Fruit fly (Drosophila melanogaster) whole organism, prepupa: ENCODE results near the gene CG32161.

Source experiments
- Blimp-1 ChIP-seq: fragments of 200-800 bp; sonication (Bioruptor generic); optimal IDR thresholded peaks from 3 replicates; lab custom pipeline; 2017; ENCODE audit warnings: missing biosample characterization, missing genetic modification characterization, mild to moderate bottlenecking, moderate library complexity, missing genetic modification reagents
- CG10631 ChIP-seq: fragments of 200-800 bp; sonication (Bioruptor generic); optimal IDR thresholded peaks from 2 replicates; lab custom pipeline; 2016; ENCODE audit warnings: missing biosample characterization, missing genetic modification characterization
- CG10669 ChIP-seq: fragments of 200-800 bp; sonication (Bioruptor generic); optimal IDR thresholded peaks from 3 replicates; lab custom pipeline; 2018; ENCODE audit warnings: missing biosample characterization, mild to moderate bottlenecking, missing genetic modification characterization, moderate library complexity
- CG11294 ChIP-seq: fragments of 200-800 bp; sonication (Bioruptor generic); IDR thresholded peaks from 2 replicates; pipeline ENCODE4 v1.3.6; 2022; ENCODE audit warnings: missing biosample characterization, missing genetic modification characterization
- CG11762 ChIP-seq: fragments of 200-800 bp; sonication (Bioruptor generic); optimal IDR thresholded peaks from 3 replicates; lab custom pipeline; 2016; ENCODE audit warnings: missing biosample characterization, missing genetic modification characterization; ENCODE audit not compliant: insufficient read depth
- CG11902 ChIP-seq: fragments of 200-800 bp; sonication (Bioruptor generic); optimal IDR thresholded peaks from 3 replicates; lab custom pipeline; 2016; ENCODE audit warnings: missing biosample characterization, missing genetic modification characterization
- CG16779 ChIP-seq: fragments of 200-800 bp; sonication (Bioruptor generic); optimal IDR thresholded peaks from 3 replicates; lab custom pipeline; 2017; ENCODE audit warnings: missing biosample characterization, mild to moderate bottlenecking, missing genetic modification characterization
- CG3032 ChIP-seq: fragments of 200-800 bp; optimal IDR thresholded peaks from 2 replicates; lab custom pipeline; 2019; ENCODE audit warnings: missing biosample characterization, mild to moderate bottlenecking, missing genetic modification characterization, moderate library complexity
- CG32006 ChIP-seq: fragments of 200-800 bp; sonication (Bioruptor generic); optimal IDR thresholded peaks from 3 replicates; lab custom pipeline; 2017; ENCODE audit warnings: missing biosample characterization, mild to moderate bottlenecking, missing genetic modification characterization
- CG34406 ChIP-seq: fragments of 200-800 bp; sonication (Bioruptor generic); optimal IDR thresholded peaks from 3 replicates; lab custom pipeline; 2016; ENCODE audit warnings: missing biosample characterization, missing genetic modification characterization
- CG3919 ChIP-seq: fragments of 200-800 bp; sonication (Bioruptor generic); optimal IDR thresholded peaks from 3 replicates; lab custom pipeline; 2016; ENCODE audit warnings: missing biosample characterization, missing genetic modification characterization
- CG4318 ChIP-seq: fragments of 200-800 bp; sonication (Bioruptor generic); optimal IDR thresholded peaks from 3 replicates; lab custom pipeline; 2017; ENCODE audit warnings: missing biosample characterization, mild to moderate bottlenecking, missing genetic modification characterization
- CG6276 ChIP-seq: fragments of 200-800 bp; sonication (Bioruptor generic); optimal IDR thresholded peaks from 2 replicates; lab custom pipeline; 2017; ENCODE audit warnings: missing biosample characterization, mild to moderate bottlenecking, missing genetic modification characterization
- CG6792 ChIP-seq: fragments of 200-800 bp; sonication (Bioruptor generic); optimal IDR thresholded peaks from 3 replicates; lab custom pipeline; 2016; ENCODE audit warnings: missing biosample characterization, missing genetic modification characterization
- CG6808 ChIP-seq: fragments of 200-800 bp; sonication (Bioruptor generic); optimal IDR thresholded peaks from 3 replicates; lab custom pipeline; 2017; ENCODE audit warnings: missing biosample characterization, missing genetic modification characterization, mild to moderate bottlenecking, moderate library complexity, missing genetic modification reagents
- CG6854 ChIP-seq: fragments of 200-800 bp; sonication (Bioruptor generic); optimal IDR thresholded peaks from 2 replicates; lab custom pipeline; 2017; ENCODE audit warnings: missing biosample characterization, mild to moderate bottlenecking, missing genetic modification characterization
- CG8119 ChIP-seq: fragments of 200-800 bp; sonication (Bioruptor generic); IDR thresholded peaks from 3 replicates; pipeline ENCODE4 v1.3.6; 2022; ENCODE audit warnings: missing biosample characterization, missing genetic modification characterization
- CG8319 ChIP-seq: fragments of 200-800 bp; sonication (Bioruptor generic); optimal IDR thresholded peaks from 3 replicates; lab custom pipeline; 2016; ENCODE audit warnings: missing biosample characterization, missing genetic modification characterization
- CG8632 ChIP-seq: fragments of 200-800 bp; sonication (Bioruptor generic); optimal IDR thresholded peaks from 3 replicates; lab custom pipeline; 2016; ENCODE audit warnings: missing biosample characterization, missing genetic modification characterization
- Eip75B ChIP-seq: fragments of 200-800 bp; sonication (Bioruptor generic); optimal IDR thresholded peaks from 3 replicates; lab custom pipeline; 2016; ENCODE audit warnings: missing biosample characterization, missing genetic modification characterization
- Eip78C ChIP-seq: fragments of 200-800 bp; sonication (Bioruptor generic); peaks from one replicate; lab custom pipeline; 2016; ENCODE audit warnings: missing biosample characterization, missing genetic modification characterization
- Eip93F ChIP-seq: fragments of 200-800 bp; sonication (Bioruptor generic); optimal IDR thresholded peaks from 2 replicates; lab custom pipeline; 2016; ENCODE audit warnings: missing biosample characterization, mild to moderate bottlenecking, missing genetic modification characterization
- Gug ChIP-seq: fragments of 200-800 bp; sonication (Bioruptor generic); IDR thresholded peaks from 2 replicates; pipeline ENCODE4 v1.3.6; 2022; ENCODE audit warnings: missing biosample characterization, missing genetic modification characterization
- Hr38 ChIP-seq: sonication (Bioruptor generic); optimal IDR thresholded peaks from 2 replicates; lab custom pipeline; 2016; ENCODE audit warnings: missing biosample characterization, missing genetic modification characterization
- Hr39 ChIP-seq: fragments of 200-800 bp; sonication (Bioruptor generic); optimal IDR thresholded peaks from 2 replicates; lab custom pipeline; 2016; ENCODE audit warnings: missing biosample characterization, missing genetic modification characterization
- Lpt ChIP-seq: fragments of 200-800 bp; sonication (Bioruptor generic); optimal IDR thresholded peaks from 3 replicates; lab custom pipeline; 2016; ENCODE audit warnings: missing biosample characterization, missing genetic modification characterization
- Met ChIP-seq: fragments of 200-800 bp; sonication (Bioruptor generic); optimal IDR thresholded peaks from 3 replicates; lab custom pipeline; 2016; ENCODE audit warnings: missing biosample characterization, missing genetic modification characterization
- Smox ChIP-seq: fragments of 200-800 bp; sonication (Bioruptor generic); optimal IDR thresholded peaks from 3 replicates; lab custom pipeline; 2016; ENCODE audit warnings: missing biosample characterization, missing genetic modification characterization
- Sox102F ChIP-seq: fragments of 200-800 bp; sonication (Bioruptor generic); optimal IDR thresholded peaks from 2 replicates; lab custom pipeline; 2016; ENCODE audit warnings: missing biosample characterization, mild to moderate bottlenecking, missing genetic modification characterization
- Sox14 ChIP-seq: fragments of 200-800 bp; sonication (Bioruptor generic); optimal IDR thresholded peaks from 3 replicates; lab custom pipeline; 2016; ENCODE audit warnings: missing biosample characterization, missing genetic modification characterization
- Sox15 ChIP-seq: fragments of 200-800 bp; sonication (Bioruptor generic); optimal IDR thresholded peaks from 3 replicates; lab custom pipeline; 2016; ENCODE audit warnings: missing biosample characterization, missing genetic modification characterization
- achi ChIP-seq: fragments of 200-800 bp; sonication (Bioruptor generic); optimal IDR thresholded peaks from 3 replicates; lab custom pipeline; 2016; ENCODE audit warnings: missing biosample characterization, missing genetic modification characterization
- acj6 ChIP-seq: fragments of 200-800 bp; sonication (Bioruptor generic); optimal IDR thresholded peaks from 3 replicates; lab custom pipeline; 2016; ENCODE audit warnings: missing biosample characterization, missing genetic modification characterization
- cyc ChIP-seq: fragments of 200-800 bp; sonication (Bioruptor generic); optimal IDR thresholded peaks from 3 replicates; lab custom pipeline; 2016; ENCODE audit warnings: missing biosample characterization, missing genetic modification characterization
- dsx ChIP-seq: fragments of 200-800 bp; optimal IDR thresholded peaks from 3 replicates; lab custom pipeline; 2019; ENCODE audit warnings: missing biosample characterization, mild to moderate bottlenecking, missing genetic modification characterization, moderate library complexity; ENCODE audit not compliant: poor library complexity, severe bottlenecking
- eg ChIP-seq: fragments of 200-800 bp; sonication (Bioruptor generic); IDR thresholded peaks from 3 replicates; pipeline ENCODE4 v1.3.6; 2022; ENCODE audit warnings: missing biosample characterization, missing genetic modification characterization
- esn ChIP-seq: fragments of 200-800 bp; sonication (Bioruptor generic); optimal IDR thresholded peaks from 2 replicates; lab custom pipeline; 2016; ENCODE audit warnings: missing biosample characterization, mild to moderate bottlenecking, missing genetic modification characterization, moderate library complexity
- fd59A ChIP-seq: fragments of 200-800 bp; sonication (Bioruptor generic); optimal IDR thresholded peaks from 2 replicates; lab custom pipeline; 2017; ENCODE audit warnings: missing biosample characterization, mild to moderate bottlenecking, missing genetic modification characterization, missing genetic modification reagents
- fkh ChIP-seq: fragments of 200-800 bp; sonication (Bioruptor generic); optimal IDR thresholded peaks from 3 replicates; lab custom pipeline; 2017; ENCODE audit warnings: missing biosample characterization, mild to moderate bottlenecking, missing genetic modification characterization, moderate library complexity
- salr ChIP-seq, 2 experiments: fragments of 200-800 bp; sonication (Bioruptor generic); optimal IDR thresholded peaks; 3 replicates each; lab custom pipeline; 2016 to 2018; ENCODE audit warnings: missing biosample characterization in 2 of 2, missing genetic modification characterization in 2 of 2, mild to moderate bottlenecking in 1 of 2
- spab ChIP-seq: fragments of 200-800 bp; sonication (Bioruptor generic); optimal IDR thresholded peaks from 2 replicates; lab custom pipeline; 2017; ENCODE audit warnings: missing biosample characterization, mild to moderate bottlenecking, missing genetic modification characterization, missing genetic modification reagents
- ss ChIP-seq, 2 experiments: fragments of 200-800 bp; sonication (Bioruptor generic); optimal IDR thresholded peaks; 2 replicates in 1 of 2; 3 replicates in 1 of 2; lab custom pipeline; 2017 to 2018; ENCODE audit warnings: mild to moderate bottlenecking in 2 of 2, missing biosample characterization in 2 of 2, missing genetic modification characterization in 2 of 2, moderate library complexity in 1 of 2
- svp ChIP-seq: fragments of 200-800 bp; sonication (Bioruptor generic); peaks from one replicate; lab custom pipeline; 2016; ENCODE audit warnings: missing biosample characterization, missing genetic modification characterization
- topi ChIP-seq: fragments of 200-800 bp; sonication (Bioruptor generic); optimal IDR thresholded peaks from 3 replicates; lab custom pipeline; 2016; ENCODE audit warnings: missing biosample characterization, missing genetic modification characterization
- vri ChIP-seq: fragments of 200-800 bp; sonication (Bioruptor generic); optimal IDR thresholded peaks from 3 replicates; lab custom pipeline; 2016; ENCODE audit warnings: missing biosample characterization, mild to moderate bottlenecking, missing genetic modification characterization

The CG32161 gene

DNA sequence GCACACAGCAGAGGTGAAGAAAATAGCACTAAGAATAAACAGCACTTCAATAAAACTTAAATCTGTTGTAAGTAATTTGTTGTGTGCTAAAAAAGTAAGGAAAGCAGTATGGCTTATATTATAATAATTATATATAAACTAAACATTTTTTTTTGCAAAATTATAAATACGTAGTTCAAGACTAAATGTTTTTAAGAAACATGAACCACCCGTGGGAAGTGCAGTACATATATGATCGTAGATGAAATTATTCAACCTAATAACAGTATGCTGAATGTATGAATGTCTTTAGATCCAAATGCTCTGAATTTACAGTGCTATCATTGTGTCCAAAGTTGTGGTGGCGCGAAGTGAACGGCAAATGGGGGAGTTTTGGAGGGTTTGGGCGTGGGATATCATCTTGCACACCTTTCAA, 24.7 kb downstream of the CG32161 start:
- TF ChIP-seq dsx: no peak
- no peak for TF ChIP-seq acj6 (GFP tag; lab: Kevin White, UChicago)
- no peak for TF ChIP-seq topi
- TF ChIP-seq CG10669: no peak
- TF ChIP-seq spab: no peak
- TF ChIP-seq Blimp-1 (GFP tag; lab: Kevin White, UChicago): no peak
- TF ChIP-seq vri (GFP tag; lab: Kevin White, UChicago): no peak
- TF ChIP-seq CG32006 (GFP tag; lab: Kevin White, UChicago): peak; percentile 20
- TF ChIP-seq CG6276 (GFP tag; lab: Kevin White, UChicago): peak; percentile 5
- TF ChIP-seq CG16779 (tag; lab: Kevin White, UChicago): no peak
- no peak for TF ChIP-seq esn (GFP tag; lab: Kevin White, UChicago)
- no peak for TF ChIP-seq CG11762 (GFP tag; lab: Kevin White, UChicago)
- no peak for TF ChIP-seq CG3919 (GFP tag; lab: Kevin White, UChicago)
- TF ChIP-seq svp (GFP tag; lab: Kevin White, UChicago): no peak
- TF ChIP-seq Lpt: no peak
- TF ChIP-seq CG6854: no peak
- TF ChIP-seq CG34406 (GFP tag; lab: Kevin White, UChicago): no peak
- TF ChIP-seq fkh: no peak
- TF ChIP-seq CG8319: no peak
- TF ChIP-seq Hr38 (GFP tag; lab: Kevin White, UChicago): no peak
- TF ChIP-seq CG4318 (GFP tag; lab: Kevin White, UChicago): no peak
- TF ChIP-seq CG11902 (GFP tag; lab: Kevin White, UChicago): no peak
- TF ChIP-seq salr (GFP tag; optimal IDR thresholded peaks at IDR 0.05; lab: Kevin White, UChicago): peak in 1 of 2 experiments; percentile 12
- TF ChIP-seq CG6808 (GFP tag; lab: Kevin White, UChicago): no peak
- TF ChIP-seq, all 60 proteins: peak for 3

- TF ChIP-seq CG6792 (GFP tag; lab: Kevin White, UChicago) (no peak), CG11762 (GFP tag; lab: Kevin White, UChicago) (no peak), Met (GFP tag; lab: Kevin White, UChicago) (no peak), CG8632 (GFP tag; lab: Kevin White, UChicago) (no peak), eg (GFP tag; lab: Robert Waterston, UW) (0 out of 3 replicates have a peak, but pooled peaks have one; percentile 7), Sox15 (GFP tag; lab: Kevin White, UChicago) (no peak), esn (GFP tag; lab: Kevin White, UChicago) (no peak), CG4318 (GFP tag; lab: Kevin White, UChicago) (no peak), CG6808 (GFP tag; lab: Kevin White, UChicago) (no peak), CG16779 (tag; lab: Kevin White, UChicago) (no peak), Smox (no peak), CG11294 (GFP tag; lab: Robert Waterston, UW) (no peak), fkh (peak; percentile 54), Eip78C (GFP tag; lab: Kevin White, UChicago) (peak; percentile 13), salr (GFP tag; optimal IDR thresholded peaks at IDR 0.05; lab: Kevin White, UChicago) (no peak), fd59A (GFP tag; lab: Kevin White, UChicago) (no peak)
Measured at dm6 chr3L:16871630-16872029, 25.6 kb downstream of the CG32161 start.

DNA sequence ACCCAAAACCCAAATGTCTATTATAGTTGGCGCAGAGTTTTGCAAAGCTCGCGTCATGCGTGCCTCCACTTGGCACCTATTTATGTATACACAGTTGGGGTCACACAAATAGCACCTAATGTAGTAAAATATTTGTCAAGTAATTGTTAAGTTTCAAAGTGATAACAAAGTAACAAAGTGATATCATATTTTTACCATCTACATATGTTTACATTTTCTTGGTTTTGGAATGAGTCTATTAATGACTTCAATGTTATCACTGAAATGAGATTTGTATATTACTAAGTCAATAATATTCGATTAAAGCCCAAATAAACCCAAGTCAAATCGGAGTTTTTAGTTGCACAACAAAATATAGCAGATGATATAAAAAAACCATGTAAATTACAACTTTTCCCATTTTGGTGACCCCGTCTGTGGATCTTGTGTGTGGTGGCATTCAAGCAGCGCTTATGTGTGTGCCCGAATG, 26.5 kb downstream of the CG32161 start:
- TF ChIP-seq salr (GFP tag; optimal IDR thresholded peaks at IDR 0.05; lab: Kevin White, UChicago): peak in 1 of 2 experiments; percentile 88
- no peak for TF ChIP-seq Hr38 (GFP tag; lab: Kevin White, UChicago)
- TF ChIP-seq eg (GFP tag; lab: Robert Waterston, UW): 0 out of 3 replicates have a peak, but pooled peaks have one; percentile 56
- peak; percentile 45 for TF ChIP-seq CG8632 (GFP tag; lab: Kevin White, UChicago)
- peak; percentile 49 for TF ChIP-seq Sox102F
- peak; percentile 56; the same call in 1 of the 2 replicates for TF ChIP-seq Gug (GFP tag; lab: Robert Waterston, UW)
- TF ChIP-seq ss (GFP tag; optimal IDR thresholded peaks at IDR 0.05; lab: Kevin White, UChicago): peak in 1 of 2 experiments; percentile 13
- peak; percentile 55 for TF ChIP-seq CG11762 (GFP tag; lab: Kevin White, UChicago)
- TF ChIP-seq CG11294 (GFP tag; lab: Robert Waterston, UW): peak; percentile 44; the same call in 1 of the 2 replicates
- peak; percentile 38 for TF ChIP-seq Hr39 (GFP tag; lab: Kevin White, UChicago)
- TF ChIP-seq cyc (GFP tag; lab: Kevin White, UChicago): no peak
- TF ChIP-seq Smox: no peak
- TF ChIP-seq dsx: peak; percentile 53
- peak; percentile 69 for TF ChIP-seq Eip75B
- TF ChIP-seq CG3919 (GFP tag; lab: Kevin White, UChicago): peak; percentile 57
- peak; percentile 70 for TF ChIP-seq Sox14
- peak; percentile 42 for TF ChIP-seq CG10669
- no peak for TF ChIP-seq svp (GFP tag; lab: Kevin White, UChicago)
- peak; percentile 80 for TF ChIP-seq achi (GFP tag; lab: Kevin White, UChicago)
- TF ChIP-seq CG10631: peak; percentile 74
- TF ChIP-seq CG3032: peak; percentile 56
- peak; percentile 87 for TF ChIP-seq Lpt
- no peak for TF ChIP-seq CG6854
- peak; percentile 93 for TF ChIP-seq CG8119 (GFP tag; lab: Robert Waterston, UW)
- TF ChIP-seq Eip93F (GFP tag; lab: Kevin White, UChicago): no peak
